Worm (Caenorhabditis elegans) whole organism, late embryonic: Measurements from ENCODE around the gene acs-6.

Experiments
- ceh-22 ChIP-seq: sonication (generic microtip); optimal IDR thresholded peaks from 2 replicates; lab custom pipeline; 2017; ENCODE audit warnings: missing biosample characterization, missing genetic modification characterization
- ceh-6 ChIP-seq: fragments of 200-800 bp; sonication (Bioruptor generic); optimal IDR thresholded peaks from 2 replicates; lab custom pipeline; 2018; ENCODE audit warnings: mild to moderate bottlenecking, missing genetic modification characterization, missing compliant biosample characterization
- dmd-4 ChIP-seq: sonication (generic microtip); optimal IDR thresholded peaks from 2 replicates; lab custom pipeline; 2016; ENCODE audit warnings: borderline replicate concordance, missing genetic modification characterization, missing compliant biosample characterization
- dve-1 ChIP-seq: sonication (generic microtip); optimal IDR thresholded peaks from 2 replicates; lab custom pipeline; 2017; ENCODE audit warnings: antibody characterized with exemption, mild to moderate bottlenecking, missing genetic modification characterization, missing compliant biosample characterization
- ets-4 ChIP-seq: sonication (generic microtip); optimal IDR thresholded peaks from 2 replicates; lab custom pipeline; 2016; ENCODE audit warnings: missing genetic modification characterization, missing compliant biosample characterization
- eyg-1 ChIP-seq: sonication (generic microtip); optimal IDR thresholded peaks from 2 replicates; lab custom pipeline; 2016; ENCODE audit warnings: missing genotype, missing genetic modification characterization, missing compliant biosample characterization
- fkh-10 ChIP-seq: fragments of 150-350 bp; optimal IDR thresholded peaks from 2 replicates; lab custom pipeline; 2014; ENCODE audit warnings: missing biosample characterization, missing genetic modification reagents, missing genetic modification characterization
- hlh-8 ChIP-seq: sonication (generic microtip); optimal IDR thresholded peaks from 2 replicates; lab custom pipeline; 2016; ENCODE audit warnings: missing genotype, missing genetic modification characterization, missing compliant biosample characterization
- nfya-1 ChIP-seq: sonication (generic microtip); optimal IDR thresholded peaks from 2 replicates; lab custom pipeline; 2017; ENCODE audit warnings: missing genetic modification characterization, mild to moderate bottlenecking, missing compliant biosample characterization, antibody characterized with exemption, moderate library complexity
- nhr-11 ChIP-seq: fragments of 150-350 bp; optimal IDR thresholded peaks from 2 replicates; lab custom pipeline; 2014; ENCODE audit warnings: missing biosample characterization, missing genetic modification characterization
- pha-4 ChIP-seq: fragments of 150-350 bp; optimal IDR thresholded peaks from 2 replicates; lab custom pipeline; 2018; ENCODE audit warnings: missing biosample characterization, missing genetic modification reagents, missing genetic modification characterization
- pros-1 ChIP-seq: fragments of 150-350 bp; optimal IDR thresholded peaks from 2 replicates; lab custom pipeline; 2014; ENCODE audit warnings: missing biosample characterization, missing genetic modification reagents, missing genetic modification characterization
- rnt-1 ChIP-seq: sonication (generic microtip); optimal IDR thresholded peaks from 2 replicates; lab custom pipeline; 2016; ENCODE audit warnings: missing genetic modification characterization, missing compliant biosample characterization
- tbx-7 ChIP-seq: sonication (generic microtip); optimal IDR thresholded peaks from 2 replicates; lab custom pipeline; 2016; ENCODE audit warnings: missing genotype, missing genetic modification characterization, missing compliant biosample characterization

DNA sequence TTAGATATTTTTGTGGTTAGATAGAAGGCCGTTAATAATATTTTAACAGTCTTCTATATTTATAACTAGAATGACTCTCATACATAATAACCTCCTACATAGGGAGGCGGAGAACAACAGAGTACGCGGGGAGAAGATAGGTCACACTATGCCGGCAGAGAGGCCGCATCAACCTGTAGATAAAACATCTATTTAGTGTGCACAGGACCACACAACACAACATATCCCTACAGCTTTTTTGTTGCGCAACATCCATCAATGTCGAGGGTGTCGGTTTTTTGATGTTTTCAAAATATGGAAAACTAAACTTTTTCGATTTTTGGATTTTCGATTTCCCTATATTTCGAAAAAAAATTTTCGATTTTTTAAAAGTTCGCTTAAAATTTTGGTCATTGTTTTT lies 29.0 kb downstream of the acs-6 start:
- TF ChIP-seq pros-1 (tag; lab: Kevin White, UChicago) = no peak
- TF ChIP-seq rnt-1 (tag; lab: Kevin White, UChicago) = no peak
- no peak for TF ChIP-seq dmd-4 (tag; lab: Kevin White, UChicago)
- TF ChIP-seq nfya-1 (tag; lab: Kevin White, UChicago) = no peak
- no peak for TF ChIP-seq hlh-8 (tag; lab: Kevin White, UChicago)
- no peak for TF ChIP-seq pha-4
- no peak for TF ChIP-seq nhr-11 (tag; lab: Kevin White, UChicago)
- no peak for TF ChIP-seq ceh-22 (tag; lab: Kevin White, UChicago)
- no peak for TF ChIP-seq fkh-10 (GFP tag; lab: Kevin White, UChicago)
- TF ChIP-seq dve-1 = no peak
- TF ChIP-seq ets-4 (tag; lab: Kevin White, UChicago) = no peak
- no peak for TF ChIP-seq tbx-7
- TF ChIP-seq ceh-6 (GFP tag; lab: Kevin White, UChicago) = no peak
- no peak for TF ChIP-seq eyg-1 (tag; lab: Kevin White, UChicago)
